Fruit fly (Drosophila melanogaster) whole organism: ENCODE data around the gene CG15579.

Experiments
- pan ChIP-seq: fragments of >200 bp; optimal IDR thresholded peaks from 2 replicates; lab custom pipeline; 2017
- psq ChIP-seq: fragments of >200 bp; optimal IDR thresholded peaks from 2 replicates; lab custom pipeline; 2017

DNA sequence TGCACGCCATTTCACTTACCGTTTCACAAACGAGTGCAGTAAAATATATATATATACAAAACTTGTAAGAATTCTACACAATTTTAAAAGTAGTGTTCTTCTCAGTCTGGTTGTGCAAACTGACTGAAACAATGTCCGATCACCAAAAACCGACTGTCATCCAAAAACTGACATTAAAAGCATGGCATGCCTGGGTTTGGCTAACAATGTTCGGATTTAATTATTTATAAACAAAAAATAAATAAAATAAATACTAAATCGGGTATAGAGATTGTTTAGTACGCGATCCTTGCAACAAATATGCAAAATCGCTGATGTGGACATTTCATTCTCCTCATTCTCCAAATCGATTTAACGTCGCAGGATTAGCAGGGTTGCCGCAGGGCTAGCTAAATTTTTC lies 9.4 kb downstream of the CG15579 start, which contains the start of gene CG12692:
- TF ChIP-seq psq (lab: Kevin White, UChicago) (no peak), pan (lab: Kevin White, UChicago) (no peak)
